Worm (Caenorhabditis elegans) whole organism, L2 larva: ENCODE data around the gene Y54E2A.4.
A peak's percentile ranks its signal among the peaks of the same experiment; 100 is the strongest.

Experiments used
- C34F6.9 ChIP-seq: fragments of 150-350 bp; optimal IDR thresholded peaks from 2 replicates; lab custom pipeline; 2014; ENCODE audit warnings: missing biosample characterization, missing genetic modification characterization
- F13H6.1 ChIP-seq: sonication (generic microtip); optimal IDR thresholded peaks from 2 replicates; lab custom pipeline; 2016; ENCODE audit warnings: missing genetic modification characterization, missing compliant biosample characterization
- R02D3.7 ChIP-seq: fragments of 150-350 bp; optimal IDR thresholded peaks from 2 replicates; lab custom pipeline; 2014; ENCODE audit warnings: missing biosample characterization, missing genetic modification characterization
- ZK546.5 ChIP-seq: sonication (generic microtip); optimal IDR thresholded peaks from 2 replicates; lab custom pipeline; 2017; ENCODE audit warnings: missing biosample characterization, missing genetic modification characterization
- alr-1 ChIP-seq: fragments of 150-350 bp; optimal IDR thresholded peaks from 2 replicates; lab custom pipeline; 2014; ENCODE audit warnings: missing biosample characterization, missing genetic modification characterization
- aly-2 ChIP-seq: fragments of 150-350 bp; optimal IDR thresholded peaks from 2 replicates; lab custom pipeline; 2014; ENCODE audit warnings: missing biosample characterization, missing genetic modification characterization
- ama-1 ChIP-seq: fragments of 150-350 bp; optimal IDR thresholded peaks from 2 replicates; lab custom pipeline; 2018; ENCODE audit warnings: inconsistent platforms
- blmp-1 ChIP-seq: sonication (generic microtip); optimal IDR thresholded peaks from 2 replicates; lab custom pipeline; 2017; ENCODE audit warnings: missing genetic modification characterization, mild to moderate bottlenecking, missing compliant biosample characterization, antibody characterized with exemption, moderate library complexity; ENCODE audit not compliant: insufficient read depth
- ceh-16 ChIP-seq: fragments of 150-350 bp; optimal IDR thresholded peaks from 2 replicates; lab custom pipeline; 2014; ENCODE audit warnings: missing biosample characterization, missing genetic modification characterization
- crh-2 ChIP-seq: sonication (generic microtip); optimal IDR thresholded peaks from 2 replicates; lab custom pipeline; 2017; ENCODE audit warnings: missing biosample characterization, missing genetic modification characterization
- dmd-4 ChIP-seq: sonication (generic microtip); optimal IDR thresholded peaks from 2 replicates; lab custom pipeline; 2017; ENCODE audit warnings: missing biosample characterization, missing genetic modification characterization
- elt-3 ChIP-seq: sonication (generic microtip); optimal IDR thresholded peaks from 2 replicates; lab custom pipeline; 2017; ENCODE audit warnings: missing biosample characterization, missing genetic modification characterization
- fos-1 ChIP-seq: fragments of 150-350 bp; optimal IDR thresholded peaks from 2 replicates; lab custom pipeline; 2014; ENCODE audit warnings: missing biosample characterization, missing genetic modification characterization
- lin-39 ChIP-seq: fragments of 150-350 bp; optimal IDR thresholded peaks from 2 replicates; lab custom pipeline; 2014; ENCODE audit warnings: missing biosample characterization, missing genetic modification reagents, missing genetic modification characterization
- lsy-2 ChIP-seq, 2 experiments: fragments of 150-350 bp in 1 of 2; sonication (generic microtip) in 1 of 2; optimal IDR thresholded peaks; 2 replicates each; lab custom pipeline; 2014 to 2017; ENCODE audit warnings: missing biosample characterization in 2 of 2, missing genetic modification characterization in 2 of 2
- mab-5 ChIP-seq: fragments of 150-350 bp; optimal IDR thresholded peaks from 2 replicates; lab custom pipeline; 2014; ENCODE audit warnings: missing biosample characterization, missing genetic modification characterization
- nhr-10 ChIP-seq: sonication (generic microtip); optimal IDR thresholded peaks from 2 replicates; lab custom pipeline; 2017; ENCODE audit warnings: missing biosample characterization, missing genetic modification characterization
- nhr-11 ChIP-seq: fragments of 150-350 bp; optimal IDR thresholded peaks from 2 replicates; lab custom pipeline; 2014; ENCODE audit warnings: missing biosample characterization, missing genetic modification characterization
- nhr-12 ChIP-seq: fragments of 150-350 bp; optimal IDR thresholded peaks from 2 replicates; lab custom pipeline; 2014; ENCODE audit warnings: missing biosample characterization, missing genetic modification characterization
- nhr-129 ChIP-seq: fragments of 150-350 bp; optimal IDR thresholded peaks from 2 replicates; lab custom pipeline; 2014; ENCODE audit warnings: missing biosample characterization, missing genetic modification characterization
- nhr-23 ChIP-seq: fragments of 150-350 bp; optimal IDR thresholded peaks from 2 replicates; lab custom pipeline; 2014; ENCODE audit warnings: missing biosample characterization, missing genetic modification reagents, missing genetic modification characterization
- nhr-25 ChIP-seq: fragments of 150-350 bp; sonication (generic microtip); optimal IDR thresholded peaks from 3 replicates; lab custom pipeline; 2014; ENCODE audit warnings: missing biosample characterization, missing genetic modification characterization
- nhr-6 ChIP-seq: fragments of 150-350 bp; optimal IDR thresholded peaks from 2 replicates; lab custom pipeline; 2014; ENCODE audit warnings: missing biosample characterization, missing genetic modification characterization
- nhr-77 ChIP-seq: fragments of 150-350 bp; optimal IDR thresholded peaks from 2 replicates; lab custom pipeline; 2014; ENCODE audit warnings: missing biosample characterization, missing genetic modification characterization
- peb-1 ChIP-seq: fragments of 150-350 bp; optimal IDR thresholded peaks from 2 replicates; lab custom pipeline; 2014; ENCODE audit warnings: missing biosample characterization, missing genetic modification characterization
- sem-4 ChIP-seq: fragments of 150-350 bp; optimal IDR thresholded peaks from 2 replicates; lab custom pipeline; 2014; ENCODE audit warnings: missing biosample characterization, missing genetic modification reagents, missing genetic modification characterization
- skn-1 ChIP-seq: sonication (generic microtip); optimal IDR thresholded peaks from 2 replicates; lab custom pipeline; 2017; ENCODE audit warnings: missing biosample characterization, missing genetic modification characterization
- sma-9 ChIP-seq, 2 experiments: fragments of 150-350 bp in 1 of 2; sonication (generic microtip) in 1 of 2; optimal IDR thresholded peaks; 2 replicates each; lab custom pipeline; 2014 to 2016; ENCODE audit warnings: missing genetic modification characterization in 2 of 2, mild to moderate bottlenecking in 1 of 2, missing biosample characterization in 1 of 2, missing compliant biosample characterization in 1 of 2, missing genetic modification reagents in 1 of 2, moderate library complexity in 1 of 2
- snpc-4 ChIP-seq: fragments of 150-350 bp; optimal IDR thresholded peaks from 2 replicates; lab custom pipeline; 2014; ENCODE audit warnings: missing biosample characterization, missing genetic modification characterization
- unc-39 ChIP-seq: fragments of 150-350 bp; optimal IDR thresholded peaks from 2 replicates; lab custom pipeline; 2014; ENCODE audit warnings: missing biosample characterization, missing genetic modification characterization
- unc-55 ChIP-seq: fragments of 150-350 bp; sonication (generic microtip); optimal IDR thresholded peaks from 3 replicates; lab custom pipeline; 2014; ENCODE audit warnings: missing biosample characterization, missing genetic modification reagents, missing genetic modification characterization
- ztf-1 ChIP-seq: fragments of 200-800 bp; sonication (Bioruptor generic); conservative IDR thresholded peaks from 2 replicates; pipeline ENCODE4 v1.3.6; 2022; ENCODE audit warnings: missing genetic modification characterization, missing compliant biosample characterization
- ztf-11 ChIP-seq: sonication (generic microtip); optimal IDR thresholded peaks from 2 replicates; lab custom pipeline; 2017; ENCODE audit warnings: missing biosample characterization, missing genetic modification characterization

The Y54E2A.4 gene

ce11 chrII:14753858-14754750, at the start of gene Y54E2A.4, which contains the start of gene tac-1:
Y54E2A.4 (plus strand) TSS chrII:14754622.
tac-1 (minus strand) TSS chrII:14753877.
- TF ChIP-seq C34F6.9 (tag; lab: Kevin White, UChicago) (peak; percentile 26), nhr-23 (tag; lab: Kevin White, UChicago) (no peak), unc-55 (GFP tag; lab: Kevin White, UChicago) (peak; percentile 36), nhr-129 (peak; percentile 27), peb-1 (tag; lab: Kevin White, UChicago) (no peak), lsy-2 (tag; optimal IDR thresholded peaks at IDR 0.05; lab: Kevin White, UChicago) (peak in 1 of 2 experiments; percentile 42)

- no peak for TF ChIP-seq F13H6.1
Observed at ce11 chrII:14705215-14705614, 49.2 kb upstream of the Y54E2A.4 start, which contains the start of gene C09F9.2. C09F9.2 (plus strand) TSS chrII:14705515.

- TF ChIP-seq sma-9 (GFP tag; optimal IDR thresholded peaks at IDR 0.05; lab: Kevin White, UChicago) = no peak
- TF ChIP-seq sma-9 (tag; optimal IDR thresholded peaks at IDR 0.05; lab: Kevin White, UChicago) = no peak
- TF ChIP-seq ztf-1 = no peak
- peak; percentile 15 for TF ChIP-seq ceh-16 (tag; lab: Kevin White, UChicago)
- no peak for TF ChIP-seq dmd-4 (tag; lab: Kevin White, UChicago)
- TF ChIP-seq nhr-12 = no peak
- no peak for TF ChIP-seq crh-2 (tag; lab: Kevin White, UChicago)
- TF ChIP-seq sem-4 (tag; lab: Kevin White, UChicago) = no peak
- TF ChIP-seq unc-39 = no peak
Observed at ce11 chrII:14705956-14706355, 48.5 kb upstream of the Y54E2A.4 start.

- TF ChIP-seq nhr-6 (tag; lab: Kevin White, UChicago) = no peak
- no peak for TF ChIP-seq aly-2
Observed at ce11 chrII:14706479-14706878, 47.9 kb upstream of the Y54E2A.4 start.

- TF ChIP-seq lin-39 (tag; lab: Kevin White, UChicago) (no peak), unc-39 (no peak), lsy-2 (tag; optimal IDR thresholded peaks at IDR 0.05; lab: Kevin White, UChicago) (no peak), alr-1 (tag; lab: Kevin White, UChicago) (no peak), aly-2 (no peak), nhr-6 (tag; lab: Kevin White, UChicago) (no peak), nhr-10 (tag; lab: Kevin White, UChicago) (no peak), peb-1 (tag; lab: Kevin White, UChicago) (no peak)
Observed at ce11 chrII:14728119-14728518, 26.3 kb upstream of the Y54E2A.4 start.

- TF ChIP-seq ama-1 (lab: Kevin White, UChicago) (no peak), nhr-11 (tag; lab: Kevin White, UChicago) (no peak), alr-1 (tag; lab: Kevin White, UChicago) (no peak), nhr-129 (no peak), ZK546.5 (tag; lab: Kevin White, UChicago) (no peak)
Observed at ce11 chrII:14733424-14733823, 21.0 kb upstream of the Y54E2A.4 start, which contains the start of gene glna-1. glna-1 (minus strand) TSS chrII:14733524.

- TF ChIP-seq elt-3 (tag; lab: Kevin White, UChicago) = no peak
- no peak for TF ChIP-seq ceh-16 (tag; lab: Kevin White, UChicago)
- no peak for TF ChIP-seq skn-1
- TF ChIP-seq ztf-11 = no peak
- TF ChIP-seq nhr-77 = no peak
- TF ChIP-seq blmp-1 (tag; lab: Kevin White, UChicago) = no peak
- TF ChIP-seq peb-1 (tag; lab: Kevin White, UChicago) = no peak
- no peak for TF ChIP-seq nhr-10 (tag; lab: Kevin White, UChicago)
- TF ChIP-seq snpc-4 (tag; lab: Kevin White, UChicago) = no peak
- TF ChIP-seq nhr-11 (tag; lab: Kevin White, UChicago) = no peak
- TF ChIP-seq nhr-12 = no peak
- no peak for TF ChIP-seq mab-5 (tag; lab: Kevin White, UChicago)
- no peak for TF ChIP-seq fos-1 (tag; lab: Kevin White, UChicago)
- no peak for TF ChIP-seq nhr-25
- TF ChIP-seq F13H6.1 = no peak
- TF ChIP-seq R02D3.7 = no peak
- no peak for TF ChIP-seq lin-39 (tag; lab: Kevin White, UChicago)
Observed at ce11 chrII:14739143-14739542, 15.3 kb upstream of the Y54E2A.4 start, which contains the start of gene npr-34. npr-34 (minus strand) TSS chrII:14739243.
